Fruit fly (Drosophila melanogaster): Measurements from ENCODE around the gene twe.

Gene twe

dm6 chr2L:16257227-16258071, 4.2 kb downstream of the twe start, which contains the start of the genes PRL-1 and EndoGI:
TSS of gene PRL-1 (minus strand) at chr2L:16257606.
TSS of gene EndoGI (plus strand) at chr2L:16257688.
- TF ChIP-seq Hr83 (GFP tag; optimal IDR thresholded peaks at IDR 0.05; ENCODE audit: poor library complexity, severe bottlenecking): peak; percentile 66
- no peak for TF ChIP-seq usp (GFP tag; optimal IDR thresholded peaks at IDR 0.05)
- TF ChIP-seq GATAd (GFP tag; optimal IDR thresholded peaks at IDR 0.05): no peak
- no peak for TF ChIP-seq Hr78 (GFP tag; optimal IDR thresholded peaks at IDR 0.05)
- no peak for TF ChIP-seq CrebA (GFP tag; optimal IDR thresholded peaks at IDR 0.05; ENCODE audit: borderline replicate concordance)
- TF ChIP-seq dsf (GFP tag; optimal IDR thresholded peaks at IDR 0.05; ENCODE audit: borderline replicate concordance): peak; percentile 10
- TF ChIP-seq Dfd (GFP tag; optimal IDR thresholded peaks at IDR 0.05): no peak
- peak; percentile 57 for TF ChIP-seq h (GFP tag; optimal IDR thresholded peaks at IDR 0.05)
- peak; percentile 72 for TF ChIP-seq Vsx2 (GFP tag; optimal IDR thresholded peaks at IDR 0.05; ENCODE audit: partially characterized antibody)
- TF ChIP-seq br (GFP tag; optimal IDR thresholded peaks at IDR 0.05): peak; percentile 35
- TF ChIP-seq Rel (GFP tag; optimal IDR thresholded peaks at IDR 0.05): no peak
- TF ChIP-seq Rel (tag; optimal IDR thresholded peaks at IDR 0.05): peak; percentile 53
- TF ChIP-seq CG32264 (GFP tag; optimal IDR thresholded peaks at IDR 0.05): no peak
- TF ChIP-seq Abd-B (GFP tag; optimal IDR thresholded peaks at IDR 0.05): no peak
- peak; percentile 86 for TF ChIP-seq brk (GFP tag; optimal IDR thresholded peaks at IDR 0.05)
- TF ChIP-seq lola (GFP tag; optimal IDR thresholded peaks at IDR 0.05): no peak
- peak; percentile 37 for TF ChIP-seq ey (GFP tag; optimal IDR thresholded peaks at IDR 0.05)
- TF ChIP-seq fru (GFP tag; optimal IDR thresholded peaks at IDR 0.05): peak; percentile 46
- TF ChIP-seq Jra (GFP tag; optimal IDR thresholded peaks at IDR 0.05): peak; percentile 5
- no peak for TF ChIP-seq pan (optimal IDR thresholded peaks at IDR 0.05)
- TF ChIP-seq N (GFP tag; optimal IDR thresholded peaks at IDR 0.05): peak; percentile 39
- no peak for TF ChIP-seq jim (GFP tag; optimal IDR thresholded peaks at IDR 0.05)
- peak; percentile 46 for TF ChIP-seq woc (GFP tag; optimal IDR thresholded peaks at IDR 0.05)
- peak; percentile 78 for TF ChIP-seq Hnf4 (GFP tag; optimal IDR thresholded peaks at IDR 0.05)
- no peak for TF ChIP-seq sage (GFP tag; optimal IDR thresholded peaks at IDR 0.05)
- no peak for TF ChIP-seq Myc (optimal IDR thresholded peaks at IDR 0.05)
- no peak for TF ChIP-seq dmrt93B (GFP tag; optimal IDR thresholded peaks at IDR 0.05)
- TF ChIP-seq CG9705 (GFP tag; optimal IDR thresholded peaks at IDR 0.05): peak; percentile 19
- peak; percentile 51 for TF ChIP-seq sv (GFP tag; optimal IDR thresholded peaks at IDR 0.05)
- peak; percentile 81 for TF ChIP-seq HLH106 (tag; optimal IDR thresholded peaks at IDR 0.05)
- TF ChIP-seq Sp1 (GFP tag; optimal IDR thresholded peaks at IDR 0.05): peak; percentile 86
- no peak for TF ChIP-seq Dif (GFP tag; optimal IDR thresholded peaks at IDR 0.05; ENCODE audit: partially characterized antibody)
- TF ChIP-seq dl (GFP tag; optimal IDR thresholded peaks at IDR 0.05; ENCODE audit: insufficient read depth in 1 of 2, partially characterized antibody in 2 of 2): no peak
- peak; percentile 71 for TF ChIP-seq psq (GFP tag; optimal IDR thresholded peaks at IDR 0.05)
- peak; percentile 25 to 79 for TF ChIP-seq foxo (GFP tag; optimal IDR thresholded peaks at IDR 0.05)
- TF ChIP-seq OdsH (GFP tag; optimal IDR thresholded peaks at IDR 0.05): peak; percentile 72
- peak; percentile 72 for TF ChIP-seq rgr (GFP tag; optimal IDR thresholded peaks at IDR 0.05)
- no peak for TF ChIP-seq tai (GFP tag; optimal IDR thresholded peaks at IDR 0.05)
- TF ChIP-seq Mio (GFP tag; optimal IDR thresholded peaks at IDR 0.05): no peak

dm6 chr2L:16256118-16256435, 5.6 kb downstream of the twe start:
- TF ChIP-seq dl (GFP tag; optimal IDR thresholded peaks at IDR 0.05; ENCODE audit: insufficient read depth in 1 of 2, partially characterized antibody in 2 of 2): no peak
- TF ChIP-seq usp (GFP tag; optimal IDR thresholded peaks at IDR 0.05): no peak
- no peak for TF ChIP-seq N (GFP tag; optimal IDR thresholded peaks at IDR 0.05)
- TF ChIP-seq woc (GFP tag; optimal IDR thresholded peaks at IDR 0.05): no peak
